Worm (Caenorhabditis elegans) whole organism, early embryonic: ENCODE data around the gene npr-12.
A peak's percentile ranks its signal among the peaks of the same experiment; 100 is the strongest.

Experiments
- B0310.2 ChIP-seq: sonication (generic microtip); optimal IDR thresholded peaks from 2 replicates; lab custom pipeline; 2016; ENCODE audit warnings: mild to moderate bottlenecking, missing genetic modification characterization, missing compliant biosample characterization
- F13C5.2 ChIP-seq: sonication (generic microtip); optimal IDR thresholded peaks from 2 replicates; lab custom pipeline; 2017; ENCODE audit warnings: mild to moderate bottlenecking, missing genetic modification characterization, inconsistent platforms, missing compliant biosample characterization
- aly-1 ChIP-seq: sonication (generic microtip); optimal IDR thresholded peaks from 2 replicates; lab custom pipeline; 2016; ENCODE audit warnings: missing genetic modification characterization, missing compliant biosample characterization
- ama-1 ChIP-seq: fragments of 150-350 bp; optimal IDR thresholded peaks from 2 replicates; lab custom pipeline; 2014
- ceh-13 ChIP-seq: fragments of 200-800 bp; sonication (Bioruptor generic); optimal IDR thresholded peaks from 2 replicates; lab custom pipeline; 2018; ENCODE audit warnings: mild to moderate bottlenecking, missing genetic modification characterization, missing compliant biosample characterization
- ceh-36 ChIP-seq: sonication (generic microtip); optimal IDR thresholded peaks from 2 replicates; lab custom pipeline; 2016; ENCODE audit warnings: missing genetic modification characterization, inconsistent platforms, missing compliant biosample characterization
- ets-7 ChIP-seq: sonication (generic microtip); optimal IDR thresholded peaks from 2 replicates; lab custom pipeline; 2016; ENCODE audit warnings: missing genotype, missing genetic modification characterization, missing compliant biosample characterization
- flt-1 ChIP-seq: fragments of 200-800 bp; sonication (Bioruptor generic); IDR thresholded peaks from 2 replicates; pipeline ENCODE4 v1.3.6; 2022; ENCODE audit warnings: missing genetic modification characterization, missing compliant biosample characterization
- hmbx-1 ChIP-seq: sonication (generic microtip); optimal IDR thresholded peaks from 2 replicates; lab custom pipeline; 2016; ENCODE audit warnings: mild to moderate bottlenecking, missing genetic modification characterization, missing compliant biosample characterization
- hmg-4 ChIP-seq: fragments of 200-800 bp; sonication (Bioruptor generic); optimal IDR thresholded peaks from 2 replicates; lab custom pipeline; 2018; ENCODE audit warnings: mild to moderate bottlenecking, missing genetic modification characterization, missing compliant biosample characterization
- hnd-1 ChIP-seq: sonication (generic microtip); optimal IDR thresholded peaks from 2 replicates; lab custom pipeline; 2016; ENCODE audit warnings: missing genetic modification characterization, missing compliant biosample characterization
- pes-1 ChIP-seq: fragments of 200-800 bp; sonication (Bioruptor generic); IDR thresholded peaks from 2 replicates; pipeline ENCODE4 v1.3.6; 2022; ENCODE audit warnings: missing genetic modification reagents, missing genetic modification characterization, missing compliant biosample characterization
- scrt-1 ChIP-seq: fragments of 200-800 bp; sonication (Bioruptor generic); IDR thresholded peaks from 2 replicates; pipeline ENCODE4 v1.3.6; 2022; ENCODE audit warnings: missing genetic modification characterization, missing compliant biosample characterization
- sea-1 ChIP-seq: fragments of 200-800 bp; sonication (Bioruptor generic); conservative IDR thresholded peaks from 2 replicates; pipeline ENCODE4 v1.3.6; 2022; ENCODE audit warnings: missing genetic modification characterization, missing compliant biosample characterization
- tbx-11 ChIP-seq: fragments of 200-800 bp; sonication (Bioruptor generic); IDR thresholded peaks from 2 replicates; pipeline ENCODE4 v1.3.6; 2022; ENCODE audit warnings: missing genetic modification characterization, missing compliant biosample characterization
- tbx-37 ChIP-seq: fragments of 200-800 bp; sonication (Bioruptor generic); conservative IDR thresholded peaks from 2 replicates; pipeline ENCODE4 v1.3.6; 2022; ENCODE audit warnings: missing genetic modification reagents, missing genetic modification characterization, missing compliant biosample characterization
- tra-4 ChIP-seq: sonication (generic microtip); optimal IDR thresholded peaks from 2 replicates; lab custom pipeline; 2017; ENCODE audit warnings: missing genetic modification characterization, missing compliant biosample characterization

npr-12 gene

DNA sequence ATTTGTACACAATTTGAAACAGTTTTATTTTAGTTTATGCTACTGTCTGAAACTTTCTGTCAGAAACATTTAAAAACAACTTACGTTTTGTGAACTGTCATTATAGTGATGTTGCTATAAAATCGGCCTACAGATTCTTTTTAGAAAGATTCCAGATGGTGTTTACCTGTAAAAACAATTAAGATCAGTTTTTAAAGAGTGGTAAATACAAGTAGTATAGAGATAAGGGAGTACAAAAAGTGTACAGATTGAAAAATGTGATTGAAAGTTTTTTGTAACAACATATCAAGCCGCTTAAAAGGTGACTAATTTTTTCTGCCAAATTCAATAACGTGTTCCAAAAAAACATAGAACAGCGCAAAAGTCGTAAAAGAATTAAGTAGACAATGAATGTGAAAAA, at the start of gene npr-12:
Gene npr-12 (minus strand): TSS at position 101 of the 400 bp plus-strand sequence.
- TF ChIP-seq ets-7 (no peak), ceh-13 (no peak), tra-4 (tag; lab: Kevin White, UChicago) (no peak), F13C5.2 (tag; lab: Kevin White, UChicago) (no peak), flt-1 (GFP tag; lab: Robert Waterston, UW) (no peak), pes-1 (GFP tag; lab: Robert Waterston, UW) (no peak), aly-1 (tag; lab: Kevin White, UChicago) (no peak), ceh-36 (tag; lab: Kevin White, UChicago) (no peak), hnd-1 (tag; lab: Kevin White, UChicago) (no peak), sea-1 (GFP tag; lab: Robert Waterston, UW) (no peak), hmbx-1 (no peak), ama-1 (lab: Kevin White, UChicago) (no peak), B0310.2 (tag; lab: Kevin White, UChicago) (no peak)

- TF ChIP-seq scrt-1 (GFP tag; lab: Robert Waterston, UW) (no peak), ama-1 (lab: Kevin White, UChicago) (no peak), ceh-36 (tag; lab: Kevin White, UChicago) (no peak), F13C5.2 (tag; lab: Kevin White, UChicago) (no peak), hnd-1 (tag; lab: Kevin White, UChicago) (no peak), ceh-13 (no peak), sea-1 (GFP tag; lab: Robert Waterston, UW) (no peak), hmbx-1 (no peak), flt-1 (GFP tag; lab: Robert Waterston, UW) (no peak), aly-1 (tag; lab: Kevin White, UChicago) (no peak), tbx-37 (GFP tag; lab: Robert Waterston, UW) (no peak), B0310.2 (tag; lab: Kevin White, UChicago) (no peak), pes-1 (GFP tag; lab: Robert Waterston, UW) (no peak), tbx-11 (GFP tag; lab: Robert Waterston, UW) (no peak), ets-7 (no peak), tra-4 (tag; lab: Kevin White, UChicago) (no peak), hmg-4 (GFP tag; lab: Kevin White, UChicago) (no peak)
Measured at ce11 chrIV:6986835-6987234, 49.4 kb upstream of the npr-12 start, which contains the start of gene prkl-1. prkl-1 (minus strand) TSS chrIV:6986935.

DNA sequence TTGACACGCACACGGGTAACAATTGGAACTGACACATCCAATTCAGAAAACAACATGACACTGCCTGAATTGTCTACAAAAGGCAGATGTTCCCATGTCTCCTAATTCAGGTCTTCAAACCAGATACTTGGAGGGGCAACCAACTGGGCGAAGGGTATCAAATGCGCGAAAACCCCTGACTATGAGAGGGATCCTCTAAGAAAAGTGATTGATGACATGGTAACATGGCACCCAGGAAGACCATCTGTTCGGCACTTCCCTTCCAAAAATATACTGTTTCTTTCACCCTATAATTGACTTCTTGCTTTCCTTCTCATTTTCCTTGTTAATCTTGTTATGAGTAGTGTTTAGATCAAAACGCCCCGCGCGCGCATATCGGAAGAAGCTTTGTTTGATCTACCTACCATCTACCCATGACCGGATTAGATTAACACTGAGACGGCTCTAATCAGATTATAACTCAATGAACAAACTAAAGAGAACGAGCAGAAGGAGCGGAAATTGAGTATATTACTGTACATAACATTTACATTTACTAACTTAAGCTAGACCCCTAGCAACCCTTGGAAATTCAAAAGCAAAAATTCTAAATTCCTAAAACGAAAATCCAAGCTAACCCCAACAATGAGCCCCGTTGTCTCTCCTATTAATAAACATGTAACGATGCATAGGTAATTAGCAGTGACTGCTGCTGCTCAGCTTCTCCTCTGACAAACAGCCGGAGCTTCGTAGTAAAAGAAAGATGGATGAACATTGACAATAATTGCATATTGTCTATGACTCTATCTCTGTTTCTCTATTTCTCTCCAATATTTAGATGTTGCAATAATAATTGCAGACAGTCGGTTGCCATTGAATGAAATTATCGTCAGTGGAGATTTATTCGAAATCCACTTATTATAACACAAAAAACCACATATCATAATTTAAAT, 47.3 kb upstream of the npr-12 start:
- peak; percentile 3 for TF ChIP-seq ceh-36 (tag; lab: Kevin White, UChicago)
- no peak for TF ChIP-seq tbx-11 (GFP tag; lab: Robert Waterston, UW)

DNA sequence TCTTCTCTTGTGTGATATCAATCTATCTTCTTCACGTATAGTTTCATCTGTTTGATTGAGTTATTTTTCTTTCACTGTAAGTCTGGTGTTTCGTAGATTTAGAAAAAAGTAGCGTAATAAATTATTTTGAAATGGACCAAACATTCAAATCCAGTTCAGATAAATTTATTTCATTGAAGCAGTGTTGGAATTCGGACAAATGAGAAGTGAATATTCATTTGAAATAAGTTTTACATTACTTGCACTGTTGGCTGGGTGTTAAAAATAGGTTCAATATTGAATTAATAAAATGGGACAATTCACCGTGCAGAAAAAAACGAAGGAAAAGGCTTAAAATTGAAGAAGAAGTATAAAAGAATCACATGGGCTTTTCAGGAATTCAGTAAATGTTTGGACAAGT, 41.2 kb upstream of the npr-12 start:
- TF ChIP-seq tra-4 (tag; lab: Kevin White, UChicago) (no peak), flt-1 (GFP tag; lab: Robert Waterston, UW) (no peak), hmbx-1 (no peak), hnd-1 (tag; lab: Kevin White, UChicago) (no peak), B0310.2 (tag; lab: Kevin White, UChicago) (no peak), ama-1 (lab: Kevin White, UChicago) (no peak)

- TF ChIP-seq hmbx-1, result no peak
Measured at ce11 chrIV:6977089-6977558, 39.7 kb upstream of the npr-12 start, which contains the start of the genes pgl-1 and him-3. pgl-1 (minus strand) TSS chrIV:6977318. him-3 (plus strand) TSS chrIV:6977508.

ce11 chrIV:6974162-6974938, 36.9 kb upstream of the npr-12 start:
- TF ChIP-seq ceh-13, result no peak
- TF ChIP-seq pes-1 (GFP tag; lab: Robert Waterston, UW), result no peak
- no peak for TF ChIP-seq hmg-4 (GFP tag; lab: Kevin White, UChicago)
- TF ChIP-seq aly-1 (tag; lab: Kevin White, UChicago), result no peak
- no peak for TF ChIP-seq tbx-37 (GFP tag; lab: Robert Waterston, UW)
- TF ChIP-seq ceh-36 (tag; lab: Kevin White, UChicago), result no peak
- TF ChIP-seq hnd-1 (tag; lab: Kevin White, UChicago), result no peak
- TF ChIP-seq flt-1 (GFP tag; lab: Robert Waterston, UW), result no peak
- no peak for TF ChIP-seq F13C5.2 (tag; lab: Kevin White, UChicago)
- TF ChIP-seq ama-1 (lab: Kevin White, UChicago), result no peak
- TF ChIP-seq ets-7, result no peak
- no peak for TF ChIP-seq tbx-11 (GFP tag; lab: Robert Waterston, UW)
- no peak for TF ChIP-seq scrt-1 (GFP tag; lab: Robert Waterston, UW)
- no peak for TF ChIP-seq tra-4 (tag; lab: Kevin White, UChicago)
- no peak for TF ChIP-seq hmbx-1
- no peak for TF ChIP-seq B0310.2 (tag; lab: Kevin White, UChicago)
- TF ChIP-seq sea-1 (GFP tag; lab: Robert Waterston, UW), result no peak

ce11 chrIV:6972427-6972826, 35.0 kb upstream of the npr-12 start, which contains the start of gene nhr-249:
nhr-249 (minus strand) TSS chrIV:6972527.
- TF ChIP-seq ama-1 (lab: Kevin White, UChicago) (no peak), flt-1 (GFP tag; lab: Robert Waterston, UW) (no peak), hmbx-1 (no peak), aly-1 (tag; lab: Kevin White, UChicago) (no peak), hmg-4 (GFP tag; lab: Kevin White, UChicago) (no peak), hnd-1 (tag; lab: Kevin White, UChicago) (no peak), pes-1 (GFP tag; lab: Robert Waterston, UW) (no peak), ceh-13 (no peak), tbx-11 (GFP tag; lab: Robert Waterston, UW) (no peak), ets-7 (no peak), ceh-36 (tag; lab: Kevin White, UChicago) (no peak), tbx-37 (GFP tag; lab: Robert Waterston, UW) (no peak), scrt-1 (GFP tag; lab: Robert Waterston, UW) (no peak), sea-1 (GFP tag; lab: Robert Waterston, UW) (no peak), tra-4 (tag; lab: Kevin White, UChicago) (no peak), F13C5.2 (tag; lab: Kevin White, UChicago) (no peak)
